Worm (Caenorhabditis elegans) whole organism, L2 larva: Measurements from ENCODE around the gene nfya-1.

ENCODE experiments used
- aly-2 ChIP-seq: fragments of 150-350 bp; optimal IDR thresholded peaks from 2 replicates; lab custom pipeline; 2014; ENCODE audit warnings: missing biosample characterization, missing genetic modification characterization
- lin-13 ChIP-seq: fragments of 150-350 bp; optimal IDR thresholded peaks from 2 replicates; lab custom pipeline; 2014; ENCODE audit warnings: missing biosample characterization, missing genetic modification reagents, missing genetic modification characterization
- lin-39 ChIP-seq: fragments of 150-350 bp; optimal IDR thresholded peaks from 2 replicates; lab custom pipeline; 2014; ENCODE audit warnings: missing biosample characterization, missing genetic modification reagents, missing genetic modification characterization
- mdl-1 ChIP-seq, 2 experiments: fragments of 150-350 bp in 1 of 2; sonication (generic microtip) in 1 of 2; optimal IDR thresholded peaks; 2 replicates each; lab custom pipeline; 2017; ENCODE audit warnings: missing biosample characterization in 2 of 2, missing genetic modification characterization in 2 of 2
- nhr-11 ChIP-seq: fragments of 150-350 bp; optimal IDR thresholded peaks from 2 replicates; lab custom pipeline; 2014; ENCODE audit warnings: missing biosample characterization, missing genetic modification characterization
- snpc-4 ChIP-seq: fragments of 150-350 bp; optimal IDR thresholded peaks from 2 replicates; lab custom pipeline; 2014; ENCODE audit warnings: missing biosample characterization, missing genetic modification characterization

- TF ChIP-seq nhr-11 (tag; lab: Kevin White, UChicago): no peak
- no peak for TF ChIP-seq lin-13 (GFP tag; lab: Kevin White, UChicago)
- TF ChIP-seq aly-2 (tag; lab: Kevin White, UChicago): no peak
- no peak for TF ChIP-seq lin-39 (tag; lab: Kevin White, UChicago)
- no peak for TF ChIP-seq mdl-1 (tag; optimal IDR thresholded peaks at IDR 0.05; lab: Kevin White, UChicago)
- no peak for TF ChIP-seq snpc-4
Measured at ce11 chrX:11963659-11964058, 17.0 kb upstream of the nfya-1 start.
